Fruit fly (Drosophila melanogaster): ENCODE data around the gene E5.

The E5 gene

DNA sequence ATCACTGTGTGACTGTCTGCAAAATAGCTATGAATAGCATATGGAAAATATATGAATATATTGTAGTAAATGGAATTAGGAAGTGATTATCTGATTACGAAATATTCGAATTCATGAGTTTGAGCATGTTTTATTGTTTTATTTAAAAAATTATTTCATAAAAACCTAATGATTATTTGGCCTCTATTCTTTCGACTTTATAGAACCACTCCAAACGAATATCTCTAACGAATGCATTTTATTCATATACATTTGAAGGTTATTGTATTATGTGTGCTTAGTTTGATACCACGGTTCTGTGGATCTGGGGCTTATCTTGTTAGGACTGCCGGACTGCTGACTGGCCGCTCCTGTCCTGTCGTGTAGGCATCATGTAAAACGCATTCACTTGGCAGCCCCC, 28.8 kb downstream of the E5 start:
- TF ChIP-seq Rx (GFP tag; IDR thresholded peaks at IDR 0.05) (no peak), bsh (GFP tag; optimal IDR thresholded peaks at IDR 0.05) (peak in 1 of 2 experiments; percentile 29), CG10209 (GFP tag; optimal IDR thresholded peaks at IDR 0.05) (no peak), crol (GFP tag; IDR thresholded peaks at IDR 0.05) (no peak), Ravus (GFP tag; IDR thresholded peaks at IDR 0.05) (no peak), exex (tag; optimal IDR thresholded peaks at IDR 0.05) (no peak), CG5180 (GFP tag; optimal IDR thresholded peaks at IDR 0.05) (no peak)

DNA sequence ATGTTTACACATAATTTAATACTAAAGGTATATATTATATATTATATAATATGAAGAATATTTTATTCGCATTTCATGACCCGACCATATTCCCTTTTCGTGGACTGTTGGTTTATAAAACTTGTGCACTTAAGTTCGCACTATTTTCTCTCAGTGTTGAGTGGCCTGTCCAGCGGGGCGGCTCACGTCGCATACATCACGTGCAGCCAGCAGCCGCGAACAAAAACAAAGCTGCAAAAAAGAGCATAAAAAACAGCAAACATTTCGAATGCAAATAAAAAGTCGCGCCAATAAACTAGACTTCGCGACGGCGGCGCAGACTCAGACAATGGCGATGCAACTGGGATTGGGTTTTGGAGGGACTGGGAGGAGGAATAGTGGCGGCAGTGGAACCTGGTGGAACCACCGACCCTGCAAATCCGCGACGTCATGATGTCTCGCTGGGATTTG, 29.4 kb downstream of the E5 start:
- TF ChIP-seq Pdp1 (GFP tag; optimal IDR thresholded peaks at IDR 0.05), result peak in 1 of 2 experiments; percentile 6
- TF ChIP-seq slbo (GFP tag; IDR thresholded peaks at IDR 0.05), result 0 out of 2 replicates have a peak, but pooled peaks have one; percentile 14
- TF ChIP-seq gem (tag; optimal IDR thresholded peaks at IDR 0.05), result peak; percentile 18
- no peak for TF ChIP-seq CG13894 (tag; optimal IDR thresholded peaks at IDR 0.05)
- TF ChIP-seq Ets65A (GFP tag), result peak; percentile 58
- TF ChIP-seq CG6689 (GFP tag; IDR thresholded peaks at IDR 0.05), result 0 out of 2 replicates have a peak, but pooled peaks have one; percentile 26
- no peak for TF ChIP-seq CG4360 (GFP tag; IDR thresholded peaks at IDR 0.05)
- TF ChIP-seq bsh (GFP tag; optimal IDR thresholded peaks at IDR 0.05), result peak in 1 of 2 experiments; percentile 86
- TF ChIP-seq Drgx (GFP tag; IDR thresholded peaks at IDR 0.05), result peak; percentile 84
- TF ChIP-seq CG2712 (tag; optimal IDR thresholded peaks at IDR 0.05), result peak; percentile 9
- TF ChIP-seq Xrp1 (GFP tag; IDR thresholded peaks at IDR 0.05), result peak; percentile 45; the same call in 1 of the 2 replicates
- TF ChIP-seq dmrt11E (tag; optimal IDR thresholded peaks at IDR 0.05), result peak; percentile 22
- peak; percentile 53 for TF ChIP-seq lbe (GFP tag; optimal IDR thresholded peaks at IDR 0.05)
- no peak for TF ChIP-seq CG5953 (GFP tag; IDR thresholded peaks at IDR 0.05)
- no peak for TF ChIP-seq ase (GFP tag; IDR thresholded peaks at IDR 0.05)
- no peak for TF ChIP-seq prd (optimal IDR thresholded peaks at IDR 0.05)
- peak; percentile 34; the same call in 2 of the 3 replicates for TF ChIP-seq prd (GFP tag; IDR thresholded peaks at IDR 0.05)
- TF ChIP-seq nom (GFP tag; optimal IDR thresholded peaks at IDR 0.05), result peak; percentile 85

DNA sequence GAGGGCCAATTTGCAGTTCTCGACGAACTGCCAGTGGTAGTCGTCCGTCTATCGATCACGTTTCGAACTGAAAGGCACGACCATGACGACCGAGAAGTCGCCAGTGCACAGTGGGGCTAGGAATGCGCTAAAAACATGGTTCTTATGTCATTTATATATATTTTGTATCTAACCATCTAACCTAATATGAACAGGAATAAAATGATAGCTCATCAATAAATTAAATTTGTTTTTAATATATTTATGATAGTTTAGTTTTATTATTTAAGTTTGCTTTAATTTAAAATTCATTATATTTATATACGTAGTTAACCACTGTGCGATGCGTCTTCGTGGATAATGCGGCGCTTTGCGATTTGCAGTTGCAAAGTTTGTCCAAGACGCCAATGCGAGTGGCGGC, 31.1 kb downstream of the E5 start:
- TF ChIP-seq prd (optimal IDR thresholded peaks at IDR 0.05) (no peak), prd (GFP tag; IDR thresholded peaks at IDR 0.05) (0 out of 3 replicates have a peak, but pooled peaks have one; percentile 15), Xrp1 (GFP tag; IDR thresholded peaks at IDR 0.05) (peak; percentile 8; the same call in 1 of the 2 replicates), row (GFP tag; IDR thresholded peaks at IDR 0.05) (peak; percentile 37; the same call in 1 of the 3 replicates), CG10979 (tag; optimal IDR thresholded peaks at IDR 0.05) (peak; percentile 32), CG2712 (tag; optimal IDR thresholded peaks at IDR 0.05) (peak; percentile 17), CG7372 (GFP tag; IDR thresholded peaks at IDR 0.05) (no peak), CG32532 (GFP tag; IDR thresholded peaks at IDR 0.05) (no peak), zfh1 (GFP tag; IDR thresholded peaks at IDR 0.05) (peak; percentile 17; the same call in 1 of the 3 replicates), lbe (GFP tag; optimal IDR thresholded peaks at IDR 0.05) (peak; percentile 34), ci (GFP tag; IDR thresholded peaks at IDR 0.05) (0 out of 3 replicates have a peak, but pooled peaks have one; percentile 19), H15 (GFP tag; IDR thresholded peaks at IDR 0.05) (no peak), Blimp-1 (GFP tag; optimal IDR thresholded peaks at IDR 0.05) (peak; percentile 15), Rx (GFP tag; IDR thresholded peaks at IDR 0.05) (no peak), Drgx (GFP tag; IDR thresholded peaks at IDR 0.05) (peak; percentile 65), bsh (GFP tag; optimal IDR thresholded peaks at IDR 0.05) (peak in 1 of 2 experiments; percentile 10), lab (GFP tag; optimal IDR thresholded peaks at IDR 0.05) (no peak), vvl (GFP tag; IDR thresholded peaks at IDR 0.05) (0 out of 2 replicates have a peak, but pooled peaks have one; percentile 19), Deaf1 (tag; optimal IDR thresholded peaks at IDR 0.05) (no peak), gem (tag; optimal IDR thresholded peaks at IDR 0.05) (peak; percentile 23), lilli (GFP tag; optimal IDR thresholded peaks at IDR 0.05) (no peak), CG6689 (GFP tag; IDR thresholded peaks at IDR 0.05) (peak; percentile 22; the same call in 1 of the 2 replicates), croc (GFP tag; conservative IDR thresholded peaks at IDR 0.05) (no peak), sens (GFP tag) (peak; percentile 17)

All from whole organism, embryonic.